Fruit fly (Drosophila melanogaster) whole organism, embryonic: ENCODE results near the gene Hrd3.

Source experiments
- Asciz ChIP-seq: fragments of 200-800 bp; sonication (Bioruptor generic); optimal IDR thresholded peaks from 2 replicates; lab custom pipeline; 2017; ENCODE audit warnings: missing biosample characterization, mild to moderate bottlenecking, missing genetic modification characterization, missing genetic modification reagents
- Bdp1 ChIP-seq: fragments of 200-800 bp; sonication (Bioruptor generic); optimal IDR thresholded peaks from 3 replicates; lab custom pipeline; 2016; ENCODE audit warnings: missing biosample characterization, missing genetic modification characterization
- CG11695 ChIP-seq: fragments of 200-800 bp; sonication (Bioruptor generic); IDR thresholded peaks from 3 replicates; pipeline ENCODE4 v1.3.6; 2022; ENCODE audit warnings: missing biosample characterization, missing genetic modification characterization
- CG11696 ChIP-seq: fragments of 200-800 bp; sonication (Bioruptor generic); IDR thresholded peaks from 2 replicates; pipeline ENCODE4 v1.3.6; 2022; ENCODE audit warnings: missing biosample characterization, missing genetic modification characterization
- CG11723 ChIP-seq: fragments of 200-800 bp; sonication (Bioruptor generic); optimal IDR thresholded peaks from 2 replicates; lab custom pipeline; 2017; ENCODE audit warnings: missing biosample characterization, mild to moderate bottlenecking, missing genetic modification characterization
- CG1233 ChIP-seq: fragments of 200-800 bp; sonication (Bioruptor generic); optimal IDR thresholded peaks from 4 replicates; lab custom pipeline; 2018; ENCODE audit warnings: missing biosample characterization, mild to moderate bottlenecking, missing genetic modification characterization
- CG12391 ChIP-seq: fragments of 200-800 bp; sonication (Bioruptor generic); optimal IDR thresholded peaks from 3 replicates; lab custom pipeline; 2018; ENCODE audit warnings: missing biosample characterization, mild to moderate bottlenecking, missing genetic modification characterization, moderate library complexity
- CG12744 ChIP-seq: fragments of 200-800 bp; sonication (Bioruptor generic); optimal IDR thresholded peaks from 2 replicates; lab custom pipeline; 2016; ENCODE audit warnings: missing biosample characterization, missing genetic modification characterization
- CG15011 ChIP-seq: fragments of 200-800 bp; sonication (Bioruptor generic); optimal IDR thresholded peaks from 3 replicates; lab custom pipeline; 2018; ENCODE audit warnings: missing biosample characterization, mild to moderate bottlenecking, missing genetic modification characterization
- CG16863 ChIP-seq: fragments of 200-800 bp; sonication (Bioruptor generic); optimal IDR thresholded peaks from 3 replicates; lab custom pipeline; 2016; ENCODE audit warnings: missing biosample characterization, missing genetic modification characterization
- CG17186 ChIP-seq: fragments of 200-800 bp; sonication (Bioruptor generic); optimal IDR thresholded peaks from 3 replicates; lab custom pipeline; 2017; ENCODE audit warnings: missing biosample characterization, missing genetic modification reagents, missing genetic modification characterization
- CG17328 ChIP-seq: fragments of 200-800 bp; sonication (Bioruptor generic); IDR thresholded peaks from 2 replicates; pipeline ENCODE4 v1.3.6; 2022; ENCODE audit warnings: missing biosample characterization, missing genetic modification characterization
- CG17802 ChIP-seq: fragments of 200-800 bp; sonication (Bioruptor generic); optimal IDR thresholded peaks from 2 replicates; lab custom pipeline; 2018; ENCODE audit warnings: missing biosample characterization, mild to moderate bottlenecking, missing genetic modification characterization, moderate library complexity
- CG17829 ChIP-seq: fragments of 200-800 bp; optimal IDR thresholded peaks from 2 replicates; lab custom pipeline; 2019; ENCODE audit warnings: missing biosample characterization, mild to moderate bottlenecking, missing genetic modification characterization, moderate library complexity
- CG2116 ChIP-seq: fragments of 200-800 bp; sonication (Bioruptor generic); optimal IDR thresholded peaks from 3 replicates; lab custom pipeline; 2018; ENCODE audit warnings: missing biosample characterization, mild to moderate bottlenecking, missing genetic modification characterization
- CG31441 ChIP-seq: fragments of 200-800 bp; sonication (Bioruptor generic); IDR thresholded peaks from 2 replicates; pipeline ENCODE4 v1.3.6; 2022; ENCODE audit warnings: missing biosample characterization, missing genetic modification characterization
- CG4328 ChIP-seq: fragments of 200-800 bp; sonication (Bioruptor generic); optimal IDR thresholded peaks from 3 replicates; lab custom pipeline; 2017; ENCODE audit warnings: missing biosample characterization, missing genetic modification reagents, missing genetic modification characterization
- CG6254 ChIP-seq: fragments of 200-800 bp; sonication (Bioruptor generic); optimal IDR thresholded peaks from 3 replicates; lab custom pipeline; 2017; ENCODE audit warnings: mild to moderate bottlenecking, missing biosample characterization, missing genetic modification reagents, missing genetic modification characterization
- CG6765 ChIP-seq: fragments of 200-800 bp; sonication (Bioruptor generic); optimal IDR thresholded peaks from 3 replicates; lab custom pipeline; 2017; ENCODE audit warnings: missing biosample characterization, mild to moderate bottlenecking, missing genetic modification characterization
- CG6854 ChIP-seq: fragments of 200-800 bp; sonication (Bioruptor generic); optimal IDR thresholded peaks from 3 replicates; lab custom pipeline; 2017; ENCODE audit warnings: missing biosample characterization, mild to moderate bottlenecking, missing genetic modification characterization
- CG8089 ChIP-seq: fragments of 200-800 bp; sonication (Bioruptor generic); optimal IDR thresholded peaks from 3 replicates; lab custom pipeline; 2016; ENCODE audit warnings: missing biosample characterization, missing genetic modification characterization
- CG8924 ChIP-seq: fragments of 200-800 bp; optimal IDR thresholded peaks from 3 replicates; lab custom pipeline; 2019; ENCODE audit warnings: missing biosample characterization, mild to moderate bottlenecking, missing genetic modification characterization, moderate library complexity
- CG9437 ChIP-seq: fragments of 200-800 bp; sonication (Bioruptor generic); optimal IDR thresholded peaks from 2 replicates; lab custom pipeline; 2018; ENCODE audit warnings: missing biosample characterization, mild to moderate bottlenecking, missing genetic modification characterization
- CG9609 ChIP-seq: fragments of 200-800 bp; sonication (Bioruptor generic); optimal IDR thresholded peaks from 3 replicates; lab custom pipeline; 2016; ENCODE audit warnings: missing biosample characterization, missing genetic modification characterization
- CG9817 ChIP-seq: fragments of 200-800 bp; sonication (Bioruptor generic); optimal IDR thresholded peaks from 2 replicates; lab custom pipeline; 2018; ENCODE audit warnings: missing biosample characterization, mild to moderate bottlenecking, missing genetic modification characterization, moderate library complexity
- Camta ChIP-seq: fragments of 200-800 bp; sonication (Bioruptor generic); optimal IDR thresholded peaks from 2 replicates; lab custom pipeline; 2016; ENCODE audit warnings: missing biosample characterization, missing genetic modification characterization
- D ChIP-seq, 2 experiments: fragments of 200-800 bp in 1 of 2; fragments of >200 bp in 1 of 2; sonication (Bioruptor generic) in 1 of 2; optimal IDR thresholded peaks; 2 replicates in 1 of 2; 3 replicates in 1 of 2; lab custom pipeline; 2017; ENCODE audit warnings: mild to moderate bottlenecking in 1 of 2, missing biosample characterization in 1 of 2, missing genetic modification characterization in 1 of 2, missing genetic modification reagents in 1 of 2
- Drgx ChIP-seq: fragments of 200-800 bp; sonication (Bioruptor generic); IDR thresholded peaks from 2 replicates; pipeline ENCODE4 v1.3.6; 2022; ENCODE audit warnings: missing biosample characterization, missing genetic modification characterization
- Ets97D ChIP-seq: fragments of 200-800 bp; sonication (Bioruptor generic); optimal IDR thresholded peaks from 3 replicates; lab custom pipeline; 2016; ENCODE audit warnings: missing biosample characterization, missing genetic modification characterization
- Gug ChIP-seq: fragments of 200-800 bp; sonication (Bioruptor generic); IDR thresholded peaks from 4 replicates; pipeline ENCODE4 v1.3.6; 2022; ENCODE audit warnings: missing biosample characterization, missing genetic modification characterization
- HLHmδ ChIP-seq: fragments of 200-800 bp; sonication (Bioruptor generic); optimal IDR thresholded peaks from 2 replicates; lab custom pipeline; 2018; ENCODE audit warnings: missing biosample characterization, mild to moderate bottlenecking, missing genetic modification characterization, moderate library complexity
- Hr78 ChIP-seq, 2 experiments: fragments of 200-800 bp in 1 of 2; fragments of >200 bp in 1 of 2; sonication (Bioruptor generic) in 1 of 2; optimal IDR thresholded peaks; 2 replicates each; lab custom pipeline; 2017 to 2019; ENCODE audit warnings: missing biosample characterization in 2 of 2, missing genetic modification characterization in 2 of 2, mild to moderate bottlenecking in 1 of 2, moderate library complexity in 1 of 2
- Med ChIP-seq: fragments of 200-800 bp; sonication (Bioruptor generic); peaks from one replicate; lab custom pipeline; 2016; ENCODE audit warnings: missing biosample characterization, missing genetic modification characterization, mild to moderate bottlenecking, inconsistent platforms, moderate library complexity
- Mes4 ChIP-seq: fragments of 200-800 bp; sonication (Bioruptor generic); optimal IDR thresholded peaks from 2 replicates; lab custom pipeline; 2016; ENCODE audit warnings: missing biosample characterization, missing genetic modification characterization
- NfI ChIP-seq: fragments of 200-800 bp; sonication (Bioruptor generic); optimal IDR thresholded peaks from 3 replicates; lab custom pipeline; 2018; ENCODE audit warnings: missing biosample characterization, mild to moderate bottlenecking, missing genetic modification characterization, moderate library complexity
- btn ChIP-seq: fragments of 200-800 bp; sonication (Bioruptor generic); optimal IDR thresholded peaks from 2 replicates; lab custom pipeline; 2016; ENCODE audit warnings: missing biosample characterization, missing genetic modification characterization
- caup ChIP-seq: fragments of 200-800 bp; sonication (Bioruptor generic); optimal IDR thresholded peaks from 3 replicates; lab custom pipeline; 2017; ENCODE audit warnings: missing biosample characterization, mild to moderate bottlenecking, missing genetic modification characterization, moderate library complexity; ENCODE audit not compliant: severe bottlenecking
- chm ChIP-seq: fragments of 200-800 bp; sonication (Bioruptor generic); IDR thresholded peaks from 2 replicates; pipeline ENCODE4 v1.3.6; 2022; ENCODE audit warnings: missing biosample characterization, missing genetic modification characterization
- croc ChIP-seq: fragments of 200-800 bp; sonication (Bioruptor generic); conservative IDR thresholded peaks from 3 replicates; pipeline ENCODE4 v1.3.6; 2022; ENCODE audit warnings: missing biosample characterization, missing genetic modification characterization
- dmrt11E ChIP-seq: fragments of 200-800 bp; sonication (Bioruptor generic); optimal IDR thresholded peaks from 3 replicates; lab custom pipeline; 2018; ENCODE audit warnings: missing biosample characterization, mild to moderate bottlenecking, missing genetic modification characterization, moderate library complexity
- dysf ChIP-seq: fragments of 200-800 bp; sonication (Bioruptor generic); IDR thresholded peaks from 3 replicates; pipeline ENCODE4 v1.3.6; 2022; ENCODE audit warnings: missing biosample characterization, missing genetic modification characterization
- fd102C ChIP-seq: fragments of 200-800 bp; sonication (Bioruptor generic); optimal IDR thresholded peaks from 2 replicates; lab custom pipeline; 2018; ENCODE audit warnings: missing biosample characterization, mild to moderate bottlenecking, missing genetic modification characterization, moderate library complexity
- gcm ChIP-seq: fragments of 200-800 bp; sonication (Bioruptor generic); optimal IDR thresholded peaks from 2 replicates; lab custom pipeline; 2019; ENCODE audit warnings: missing biosample characterization, mild to moderate bottlenecking, missing genetic modification characterization, moderate library complexity
- gt ChIP-seq: fragments of 200-800 bp; sonication (Bioruptor generic); IDR thresholded peaks from 2 replicates; pipeline ENCODE4 v1.3.6; 2022; ENCODE audit warnings: missing biosample characterization, missing genetic modification characterization
- kah ChIP-seq: fragments of 200-800 bp; sonication (Bioruptor generic); optimal IDR thresholded peaks from 2 replicates; lab custom pipeline; 2018; ENCODE audit warnings: missing biosample characterization, mild to moderate bottlenecking, missing genetic modification characterization
- odd ChIP-seq: fragments of 200-800 bp; sonication (Bioruptor generic); optimal IDR thresholded peaks from 2 replicates; lab custom pipeline; 2017; ENCODE audit warnings: missing biosample characterization, mild to moderate bottlenecking, missing genetic modification characterization
- sc ChIP-seq, 3 experiments: fragments of >200 bp in 2 of 3; fragments of 200-800 bp in 1 of 3; sonication (Bioruptor generic) in 1 of 3; optimal IDR thresholded peaks; 2 replicates in 2 of 3; 3 replicates in 1 of 3; lab custom pipeline; 2017; ENCODE audit warnings: mild to moderate bottlenecking in 1 of 3, missing biosample characterization in 1 of 3, missing genetic modification characterization in 1 of 3, missing genetic modification reagents in 1 of 3
- seq ChIP-seq: fragments of 200-800 bp; sonication (Bioruptor generic); IDR thresholded peaks from 2 replicates; pipeline ENCODE4 v1.3.6; 2022; ENCODE audit warnings: missing biosample characterization, missing genetic modification characterization
- zen ChIP-seq: fragments of 200-800 bp; sonication (Bioruptor generic); optimal IDR thresholded peaks from 3 replicates; lab custom pipeline; 2018; ENCODE audit warnings: missing biosample characterization, mild to moderate bottlenecking, missing genetic modification characterization, moderate library complexity

The Hrd3 gene

dm6 chr3R:23803668-23804067 is 45.3 kb upstream of the Hrd3 start, which contains the start of gene CG34355 (continued):
- TF ChIP-seq caup (GFP tag; lab: Kevin White, UChicago) (peak; percentile 76), CG11723 (GFP tag; lab: Kevin White, UChicago) (no peak), Asciz (GFP tag; lab: Kevin White, UChicago) (peak; percentile 49), Mes4 (GFP tag; lab: Kevin White, UChicago) (peak; percentile 58), gcm (GFP tag; lab: Kevin White, UChicago) (peak; percentile 54), CG6854 (GFP tag; lab: Kevin White, UChicago) (peak; percentile 42), CG9437 (GFP tag; lab: Kevin White, UChicago) (peak; percentile 56), CG17186 (peak; percentile 46), CG17829 (tag; lab: Kevin White, UChicago) (no peak), CG6254 (GFP tag; lab: Kevin White, UChicago) (peak; percentile 63), seq (GFP tag; lab: Robert Waterston, UW) (peak; percentile 36; the same call in 1 of the 2 replicates), dysf (GFP tag; lab: Robert Waterston, UW) (peak; percentile 27; the same call in 1 of the 3 replicates), sc (optimal IDR thresholded peaks at IDR 0.05; lab: Kevin White, UChicago) (no peak), sc (GFP tag; optimal IDR thresholded peaks at IDR 0.05; lab: Kevin White, UChicago) (peak; percentile 36), CG1233 (GFP tag; lab: Kevin White, UChicago) (peak; percentile 69), gt (no peak), CG9609 (peak; percentile 11), odd (peak; percentile 80), CG8924 (no peak), CG12391 (peak; percentile 54), croc (GFP tag; lab: Robert Waterston, UW) (no peak), CG31441 (no peak), Med (GFP tag; lab: Kevin White, UChicago) (no peak), Camta (GFP tag; lab: Kevin White, UChicago) (peak; percentile 25), CG16863 (GFP tag; lab: Kevin White, UChicago) (peak; percentile 15), CG2116 (peak; percentile 37), chm (peak; percentile 56; the same call in 1 of the 2 replicates), CG12744 (GFP tag; lab: Kevin White, UChicago) (peak; percentile 19), CG8089 (GFP tag; lab: Kevin White, UChicago) (peak; percentile 5), D (optimal IDR thresholded peaks at IDR 0.05; lab: Kevin White, UChicago) (no peak), D (GFP tag; optimal IDR thresholded peaks at IDR 0.05; lab: Kevin White, UChicago) (peak; percentile 56), zen (tag; lab: Kevin White, UChicago) (peak; percentile 26), CG17802 (tag; lab: Kevin White, UChicago) (peak; percentile 45), CG11696 (GFP tag; lab: Robert Waterston, UW) (peak; percentile 33; the same call in 1 of the 2 replicates), kah (GFP tag; lab: Kevin White, UChicago) (peak; percentile 43), CG9817 (tag; lab: Kevin White, UChicago) (peak; percentile 22), dmrt11E (tag; lab: Kevin White, UChicago) (peak; percentile 35), CG11695 (0 out of 3 replicates have a peak, but pooled peaks have one; percentile 14), HLHmδ (GFP tag; lab: Kevin White, UChicago) (peak; percentile 86), Drgx (GFP tag; lab: Robert Waterston, UW) (no peak), Hr78 (GFP tag; optimal IDR thresholded peaks at IDR 0.05; lab: Kevin White, UChicago) (no peak), Bdp1 (GFP tag; lab: Kevin White, UChicago) (peak; percentile 7), CG17328 (GFP tag; lab: Robert Waterston, UW) (peak; percentile 70), CG4328 (GFP tag; lab: Kevin White, UChicago) (peak; percentile 7), CG15011 (GFP tag; lab: Kevin White, UChicago) (peak; percentile 62), btn (GFP tag; lab: Kevin White, UChicago) (peak; percentile 30), fd102C (GFP tag; lab: Kevin White, UChicago) (peak; percentile 33), NfI (GFP tag; lab: Kevin White, UChicago) (peak; percentile 78), CG6765 (GFP tag; lab: Kevin White, UChicago) (peak; percentile 33), Gug (GFP tag; lab: Robert Waterston, UW) (no peak), Ets97D (GFP tag; lab: Kevin White, UChicago) (peak; percentile 96)
